Fruit fly (Drosophila melanogaster) Kc167 (cell line): ENCODE data around the gene CG42526.

ENCODE experiments used
- Myc ChIP-seq: fragments of >200 bp; optimal IDR thresholded peaks from 2 replicates; lab custom pipeline; 2017; ENCODE audit warnings: missing external identifiers
- h ChIP-seq: fragments of >200 bp; optimal IDR thresholded peaks from 3 replicates; lab custom pipeline; 2018; ENCODE audit warnings: missing external identifiers
- psq ChIP-seq: fragments of >200 bp; optimal IDR thresholded peaks from 2 replicates; lab custom pipeline; 2017; ENCODE audit warnings: missing external identifiers

- TF ChIP-seq psq (lab: Kevin White, UChicago) (no peak), h (lab: Kevin White, UChicago) (no peak), Myc (no peak)
These were observed 24.3 kb downstream of the CG42526 start, which contains the start of the genes CG4022 and Cpsf5 for dm6 chr3L:9410754-9411423.
